Worm (Caenorhabditis elegans) whole organism, young adult: Measurements from ENCODE around the gene W07G4.1.

Experiments used
- B0261.1 ChIP-seq: sonication (generic microtip); optimal IDR thresholded peaks from 2 replicates; lab custom pipeline; 2016; ENCODE audit warnings: mild to moderate bottlenecking, missing genetic modification characterization, moderate library complexity, missing compliant biosample characterization
- F49E8.2 ChIP-seq: sonication (generic microtip); optimal IDR thresholded peaks from 3 replicates; lab custom pipeline; 2017; ENCODE audit warnings: missing genetic modification characterization, mild to moderate bottlenecking, missing compliant biosample characterization, antibody characterized with exemption, moderate library complexity; ENCODE audit not compliant: insufficient read depth
- F52B5.7 ChIP-seq: sonication (generic microtip); optimal IDR thresholded peaks from 2 replicates; lab custom pipeline; 2016; ENCODE audit warnings: mild to moderate bottlenecking, missing genetic modification characterization, missing compliant biosample characterization
- F57C9.4 ChIP-seq: sonication (generic microtip); optimal IDR thresholded peaks from 2 replicates; lab custom pipeline; 2017; ENCODE audit warnings: mild to moderate bottlenecking, missing genetic modification characterization, missing compliant biosample characterization
- K11D2.4 ChIP-seq: fragments of 200-800 bp; sonication (Bioruptor generic); IDR thresholded peaks from 2 replicates; pipeline ENCODE4 v1.3.6; 2022; ENCODE audit warnings: missing genetic modification reagents, missing genetic modification characterization, missing compliant biosample characterization
- K12H6.12 ChIP-seq: fragments of 200-800 bp; sonication (Bioruptor generic); optimal IDR thresholded peaks from 2 replicates; lab custom pipeline; 2018; ENCODE audit warnings: mild to moderate bottlenecking, missing genetic modification characterization, missing compliant biosample characterization
- T07F8.4 ChIP-seq: sonication (generic microtip); optimal IDR thresholded peaks from 2 replicates; lab custom pipeline; 2016; ENCODE audit warnings: mild to moderate bottlenecking, missing genetic modification characterization, moderate library complexity, missing compliant biosample characterization
- Y56A3A.18 ChIP-seq: fragments of 200-800 bp; sonication (Bioruptor generic); IDR thresholded peaks from 2 replicates; pipeline ENCODE4 v1.3.6; 2022; ENCODE audit warnings: missing genetic modification reagents, missing genetic modification characterization, missing compliant biosample characterization
- Y79H2A.3 ChIP-seq: fragments of 200-800 bp; sonication (Bioruptor generic); conservative IDR thresholded peaks from 2 replicates; pipeline ENCODE4 v1.3.6; 2022; ENCODE audit warnings: missing genetic modification reagents, missing genetic modification characterization, missing compliant biosample characterization
- ZK185.1 ChIP-seq: sonication (generic microtip); optimal IDR thresholded peaks from 2 replicates; lab custom pipeline; 2016; ENCODE audit warnings: mild to moderate bottlenecking, missing genetic modification characterization, missing compliant biosample characterization; ENCODE audit not compliant: poor library complexity, severe bottlenecking
- akir-1 ChIP-seq: fragments of 200-800 bp; sonication (Bioruptor generic); optimal IDR thresholded peaks from 2 replicates; lab custom pipeline; 2018; ENCODE audit warnings: mild to moderate bottlenecking, missing genetic modification characterization, moderate library complexity, missing compliant biosample characterization
- ama-1 ChIP-seq, 3 experiments: fragments of 150-350 bp in 1 of 3; sonication (generic microtip) in 2 of 3; optimal IDR thresholded peaks; 2 replicates each; lab custom pipeline; 2014 to 2018; ENCODE audit warnings: missing biosample characterization in 2 of 3, missing genetic modification characterization in 2 of 3, missing genetic modification reagents in 2 of 3
- atf-7 ChIP-seq: sonication (generic microtip); optimal IDR thresholded peaks from 2 replicates; lab custom pipeline; 2017; ENCODE audit warnings: mild to moderate bottlenecking, missing genetic modification characterization, missing compliant biosample characterization
- ccch-3 ChIP-seq: fragments of 200-800 bp; sonication (Bioruptor generic); optimal IDR thresholded peaks from 2 replicates; lab custom pipeline; 2018; ENCODE audit warnings: mild to moderate bottlenecking, missing genetic modification characterization, missing compliant biosample characterization
- cebp-1 ChIP-seq, 2 experiments: fragments of 200-800 bp in 1 of 2; sonication (Bioruptor generic) in 1 of 2; sonication (generic microtip) in 1 of 2; IDR thresholded peaks in 1 of 2; optimal IDR thresholded peaks in 1 of 2; 2 replicates each; pipeline versions ENCODE4 v1.3.6 to Lab custom; 2017 to 2022; ENCODE audit warnings: missing compliant biosample characterization in 2 of 2, missing genetic modification characterization in 2 of 2, mild to moderate bottlenecking in 1 of 2, missing genetic modification reagents in 1 of 2, moderate library complexity in 1 of 2
- ceh-27 ChIP-seq: fragments of 200-800 bp; sonication (Bioruptor generic); optimal IDR thresholded peaks from 2 replicates; lab custom pipeline; 2018; ENCODE audit warnings: mild to moderate bottlenecking, missing genetic modification characterization, moderate library complexity, missing compliant biosample characterization
- ceh-40 ChIP-seq: fragments of 200-800 bp; sonication (Bioruptor generic); IDR thresholded peaks from 2 replicates; pipeline ENCODE4 v1.3.6; 2022; ENCODE audit warnings: missing genetic modification characterization, missing compliant biosample characterization
- dpl-1 ChIP-seq: fragments of 150-350 bp; optimal IDR thresholded peaks from 2 replicates; lab custom pipeline; 2014; ENCODE audit warnings: missing biosample characterization, missing genetic modification reagents, missing genetic modification characterization
- ets-4 ChIP-seq: fragments of 200-800 bp; sonication (Bioruptor generic); optimal IDR thresholded peaks from 2 replicates; lab custom pipeline; 2018; ENCODE audit warnings: mild to moderate bottlenecking, missing genetic modification characterization, missing compliant biosample characterization
- hlh-12 ChIP-seq: sonication (generic microtip); optimal IDR thresholded peaks from 2 replicates; lab custom pipeline; 2016; ENCODE audit warnings: missing genetic modification characterization, missing compliant biosample characterization
- hmg-20 ChIP-seq: fragments of 200-800 bp; sonication (Bioruptor generic); IDR thresholded peaks from 2 replicates; pipeline ENCODE4 v1.3.6; 2022; ENCODE audit warnings: missing genetic modification reagents, missing genetic modification characterization, missing compliant biosample characterization
- lin-54 ChIP-seq: fragments of 200-800 bp; sonication (Bioruptor generic); optimal IDR thresholded peaks from 2 replicates; lab custom pipeline; 2018; ENCODE audit warnings: mild to moderate bottlenecking, missing genetic modification characterization, missing compliant biosample characterization
- madf-6 ChIP-seq: fragments of 200-800 bp; sonication (Bioruptor generic); IDR thresholded peaks from 2 replicates; pipeline ENCODE4 v1.3.6; 2022; ENCODE audit warnings: missing genetic modification reagents, missing genetic modification characterization, missing compliant biosample characterization
- madf-8 ChIP-seq: fragments of 200-800 bp; sonication (Bioruptor generic); conservative IDR thresholded peaks from 2 replicates; pipeline ENCODE4 v1.3.6; 2022; ENCODE audit warnings: missing genetic modification reagents, missing genetic modification characterization, missing compliant biosample characterization
- mxl-1 ChIP-seq: sonication (generic microtip); optimal IDR thresholded peaks from 2 replicates; lab custom pipeline; 2016; ENCODE audit warnings: missing genetic modification characterization, missing compliant biosample characterization
- nhr-27 ChIP-seq: fragments of 200-800 bp; sonication (Bioruptor generic); optimal IDR thresholded peaks from 2 replicates; lab custom pipeline; 2018; ENCODE audit warnings: mild to moderate bottlenecking, missing genetic modification characterization, moderate library complexity, missing compliant biosample characterization
- nhr-90 ChIP-seq: sonication (generic microtip); optimal IDR thresholded peaks from 2 replicates; lab custom pipeline; 2016; ENCODE audit warnings: missing genotype, mild to moderate bottlenecking, missing genetic modification characterization, missing compliant biosample characterization
- pbrm-1 ChIP-seq: fragments of 200-800 bp; sonication (Bioruptor generic); IDR thresholded peaks from 2 replicates; pipeline ENCODE4 v1.3.6; 2022; ENCODE audit warnings: missing genetic modification reagents, missing genetic modification characterization, missing compliant biosample characterization
- pha-4 ChIP-seq: fragments of 150-350 bp; sonication (generic microtip); optimal IDR thresholded peaks from 2 replicates; lab custom pipeline; 2014; ENCODE audit warnings: missing biosample characterization, missing genetic modification reagents, missing genetic modification characterization
- rec-8 ChIP-seq, 2 experiments: sonication (generic microtip); optimal IDR thresholded peaks; 2 replicates each; lab custom pipeline; 2016; ENCODE audit warnings: mild to moderate bottlenecking in 2 of 2, missing genetic modification characterization in 2 of 2, missing genetic modification reagents in 2 of 2, missing genotype in 2 of 2, missing biosample characterization in 1 of 2, missing compliant biosample characterization in 1 of 2, moderate library complexity in 1 of 2
- snpc-1.1 ChIP-seq: sonication (generic microtip); optimal IDR thresholded peaks from 2 replicates; lab custom pipeline; 2017; ENCODE audit warnings: missing genetic modification characterization, mild to moderate bottlenecking, missing compliant biosample characterization, antibody characterized with exemption, moderate library complexity, missing genotype, missing genetic modification reagents; ENCODE audit not compliant: insufficient read depth
- somi-1 ChIP-seq: fragments of 200-800 bp; sonication (Bioruptor generic); optimal IDR thresholded peaks from 2 replicates; lab custom pipeline; 2018; ENCODE audit warnings: mild to moderate bottlenecking, missing genetic modification characterization, missing compliant biosample characterization
- tbx-9 ChIP-seq: sonication (generic microtip); optimal IDR thresholded peaks from 2 replicates; lab custom pipeline; 2016; ENCODE audit warnings: borderline replicate concordance, missing genetic modification characterization, inconsistent platforms, missing compliant biosample characterization
- unc-130 ChIP-seq: sonication (generic microtip); optimal IDR thresholded peaks from 2 replicates; lab custom pipeline; 2016; ENCODE audit warnings: missing genetic modification reagents, missing genetic modification characterization, missing compliant biosample characterization
- zfh-2 ChIP-seq: fragments of 200-800 bp; sonication (Bioruptor generic); conservative IDR thresholded peaks from 2 replicates; pipeline ENCODE4 v1.3.6; 2022; ENCODE audit warnings: missing genetic modification reagents, missing genetic modification characterization, missing compliant biosample characterization
- ztf-26 ChIP-seq: sonication (generic microtip); optimal IDR thresholded peaks from 2 replicates; lab custom pipeline; 2017; ENCODE audit warnings: missing genetic modification characterization, missing compliant biosample characterization
- ztf-28 ChIP-seq: fragments of 200-800 bp; sonication (Bioruptor generic); IDR thresholded peaks from 2 replicates; pipeline ENCODE4 v1.3.6; 2022; ENCODE audit warnings: missing genetic modification reagents, missing genetic modification characterization, missing compliant biosample characterization
- ztf-6 ChIP-seq: fragments of 200-800 bp; sonication (Bioruptor generic); IDR thresholded peaks from 2 replicates; pipeline ENCODE4 v1.3.6; 2022; ENCODE audit warnings: missing genetic modification reagents, missing genetic modification characterization, missing compliant biosample characterization

W07G4.1 gene

ce11 chrV:13013158-13013557, 20.2 kb upstream of the W07G4.1 start, which contains the start of gene try-10:
try-10 (minus strand) TSS chrV:13013258.
- TF ChIP-seq F49E8.2 = no peak
- no peak for TF ChIP-seq zfh-2 (GFP tag; lab: Robert Waterston, UW)
- TF ChIP-seq nhr-90 (tag; lab: Kevin White, UChicago) = no peak
- no peak for TF ChIP-seq somi-1
- no peak for TF ChIP-seq tbx-9 (tag; lab: Kevin White, UChicago)
- TF ChIP-seq K12H6.12 (tag; lab: Kevin White, UChicago) = no peak
- no peak for TF ChIP-seq B0261.1
- TF ChIP-seq ceh-27 (GFP tag; lab: Kevin White, UChicago) = no peak
- TF ChIP-seq madf-6 (GFP tag; lab: Robert Waterston, UW) = no peak
- no peak for TF ChIP-seq mxl-1 (tag; lab: Kevin White, UChicago)
- TF ChIP-seq F57C9.4 (tag; lab: Kevin White, UChicago) = no peak
- TF ChIP-seq ets-4 (GFP tag; lab: Kevin White, UChicago) = no peak
- TF ChIP-seq pha-4 (tag; lab: Kevin White, UChicago) = no peak
- TF ChIP-seq cebp-1 (GFP tag; IDR thresholded peaks at IDR 0.05; lab: Robert Waterston, UW) = no peak
- TF ChIP-seq cebp-1 (tag; optimal IDR thresholded peaks at IDR 0.05; lab: Kevin White, UChicago) = no peak
- no peak for TF ChIP-seq ama-1 (optimal IDR thresholded peaks at IDR 0.05; lab: Kevin White, UChicago)
- TF ChIP-seq ama-1 (GFP tag; optimal IDR thresholded peaks at IDR 0.05; lab: Kevin White, UChicago) = no peak
- TF ChIP-seq akir-1 (GFP tag; lab: Kevin White, UChicago) = no peak
- no peak for TF ChIP-seq pbrm-1 (GFP tag; lab: Robert Waterston, UW)
- TF ChIP-seq Y79H2A.3 (GFP tag; lab: Robert Waterston, UW) = no peak

ce11 chrV:13013844-13014243, 19.5 kb upstream of the W07G4.1 start, which contains the start of gene F15B9.6:
F15B9.6 (plus strand) TSS chrV:13014144.
- no peak for TF ChIP-seq K11D2.4 (GFP tag; lab: Robert Waterston, UW)
- no peak for TF ChIP-seq dpl-1 (GFP tag; lab: Kevin White, UChicago)

ce11 chrV:13018233-13018632, 15.1 kb upstream of the W07G4.1 start:
- TF ChIP-seq lin-54 (GFP tag; lab: Kevin White, UChicago) = no peak
- no peak for TF ChIP-seq ceh-27 (GFP tag; lab: Kevin White, UChicago)
- TF ChIP-seq ztf-26 (tag; lab: Kevin White, UChicago) = no peak
- TF ChIP-seq ccch-3 (GFP tag; lab: Kevin White, UChicago) = no peak
- no peak for TF ChIP-seq F52B5.7 (tag; lab: Kevin White, UChicago)
- TF ChIP-seq ztf-6 (GFP tag; lab: Robert Waterston, UW) = no peak
- no peak for TF ChIP-seq ztf-28 (GFP tag; lab: Robert Waterston, UW)

ce11 chrV:13018761-13019160, 14.6 kb upstream of the W07G4.1 start, which contains the start of gene fmi-1:
fmi-1 (plus strand) TSS chrV:13019061.
- TF ChIP-seq unc-130 (GFP tag; lab: Kevin White, UChicago) = no peak

- TF ChIP-seq B0261.1 = no peak
These were observed 13.3 kb upstream of the W07G4.1 start for ce11 chrV:13020014-13020413.

- TF ChIP-seq zfh-2 (GFP tag; lab: Robert Waterston, UW) (no peak), ama-1 (optimal IDR thresholded peaks at IDR 0.05; lab: Kevin White, UChicago) (no peak), ama-1 (GFP tag; optimal IDR thresholded peaks at IDR 0.05; lab: Kevin White, UChicago) (no peak), atf-7 (tag; lab: Kevin White, UChicago) (no peak), hlh-12 (tag; lab: Kevin White, UChicago) (no peak), ZK185.1 (no peak), madf-8 (GFP tag; lab: Robert Waterston, UW) (no peak), hmg-20 (GFP tag; lab: Robert Waterston, UW) (no peak), Y56A3A.18 (GFP tag; lab: Robert Waterston, UW) (no peak), rec-8 (tag; optimal IDR thresholded peaks at IDR 0.05; lab: Kevin White, UChicago) (no peak), snpc-1.1 (no peak), nhr-27 (tag; lab: Kevin White, UChicago) (no peak), T07F8.4 (tag; lab: Kevin White, UChicago) (no peak), ceh-40 (GFP tag; lab: Robert Waterston, UW) (no peak)
- TF ChIP-seq, all 124 proteins: peak for 0
These were observed 12.7 kb upstream of the W07G4.1 start for ce11 chrV:13020638-13021037.
